Worm (Caenorhabditis elegans) whole organism, L3 larva: ENCODE data around the gene T08G5.2.

Experiments used
- R02D3.7 ChIP-seq: fragments of 150-350 bp; optimal IDR thresholded peaks from 2 replicates; lab custom pipeline; 2014; ENCODE audit warnings: missing biosample characterization, missing genetic modification characterization
- ZK546.5 ChIP-seq: sonication (generic microtip); optimal IDR thresholded peaks from 2 replicates; lab custom pipeline; 2017; ENCODE audit warnings: missing biosample characterization, missing genetic modification characterization
- aly-2 ChIP-seq: fragments of 150-350 bp; optimal IDR thresholded peaks from 2 replicates; lab custom pipeline; 2014; ENCODE audit warnings: missing biosample characterization, missing genetic modification characterization
- ama-1 ChIP-seq: fragments of 150-350 bp; optimal IDR thresholded peaks from 2 replicates; lab custom pipeline; 2018
- ceh-16 ChIP-seq: sonication (generic microtip); optimal IDR thresholded peaks from 2 replicates; lab custom pipeline; 2017; ENCODE audit warnings: missing biosample characterization, missing genetic modification characterization
- ceh-9 ChIP-seq: sonication (generic microtip); optimal IDR thresholded peaks from 2 replicates; lab custom pipeline; 2018; ENCODE audit warnings: missing biosample characterization, missing genetic modification characterization
- egl-5 ChIP-seq: fragments of 150-350 bp; optimal IDR thresholded peaks from 2 replicates; lab custom pipeline; 2017; ENCODE audit warnings: missing biosample characterization, missing genetic modification reagents, missing genetic modification characterization, inconsistent platforms
- elt-2 ChIP-seq: sonication (generic microtip); optimal IDR thresholded peaks from 2 replicates; lab custom pipeline; 2016; ENCODE audit warnings: missing genetic modification reagents, mild to moderate bottlenecking, missing genetic modification characterization, missing compliant biosample characterization
- eor-1 ChIP-seq, 2 experiments: fragments of 150-350 bp; optimal IDR thresholded peaks; 2 replicates each; lab custom pipeline; 2014 to 2018; ENCODE audit warnings: missing biosample characterization in 2 of 2, missing genetic modification characterization in 2 of 2
- fkh-10 ChIP-seq: sonication (generic microtip); optimal IDR thresholded peaks from 2 replicates; lab custom pipeline; 2017; ENCODE audit warnings: missing biosample characterization, missing genetic modification reagents, missing genetic modification characterization
- fos-1 ChIP-seq: fragments of 150-350 bp; optimal IDR thresholded peaks from 2 replicates; lab custom pipeline; 2014; ENCODE audit warnings: missing biosample characterization, missing genetic modification characterization
- hmg-11 ChIP-seq: sonication (generic microtip); optimal IDR thresholded peaks from 2 replicates; lab custom pipeline; 2016; ENCODE audit warnings: missing genetic modification characterization, missing compliant biosample characterization
- jun-1 ChIP-seq: fragments of 150-350 bp; optimal IDR thresholded peaks from 2 replicates; lab custom pipeline; 2014; ENCODE audit warnings: missing biosample characterization, missing genetic modification reagents, missing genetic modification characterization
- lin-39 ChIP-seq: fragments of 150-350 bp; optimal IDR thresholded peaks from 2 replicates; lab custom pipeline; 2018; ENCODE audit warnings: missing biosample characterization, missing genetic modification reagents, missing genetic modification characterization
- lsy-12 ChIP-seq: sonication (generic microtip); optimal IDR thresholded peaks from 2 replicates; lab custom pipeline; 2016; ENCODE audit warnings: mild to moderate bottlenecking, missing genetic modification characterization, missing compliant biosample characterization
- mdl-1 ChIP-seq: fragments of 150-350 bp; optimal IDR thresholded peaks from 2 replicates; lab custom pipeline; 2014; ENCODE audit warnings: missing biosample characterization, missing genetic modification characterization
- nfya-1 ChIP-seq: sonication (generic microtip); optimal IDR thresholded peaks from 2 replicates; lab custom pipeline; 2017; ENCODE audit warnings: missing genetic modification characterization, mild to moderate bottlenecking, missing compliant biosample characterization, antibody characterized with exemption, moderate library complexity; ENCODE audit not compliant: insufficient read depth
- nhr-11 ChIP-seq: fragments of 150-350 bp; optimal IDR thresholded peaks from 2 replicates; lab custom pipeline; 2014; ENCODE audit warnings: missing biosample characterization, missing genetic modification characterization
- nhr-12 ChIP-seq: fragments of 150-350 bp; optimal IDR thresholded peaks from 2 replicates; lab custom pipeline; 2014; ENCODE audit warnings: missing biosample characterization, missing genetic modification characterization
- nhr-23 ChIP-seq: fragments of 150-350 bp; optimal IDR thresholded peaks from 2 replicates; lab custom pipeline; 2014; ENCODE audit warnings: missing biosample characterization, missing genetic modification reagents, missing genetic modification characterization
- nhr-237 ChIP-seq: fragments of 150-350 bp; optimal IDR thresholded peaks from 2 replicates; lab custom pipeline; 2014; ENCODE audit warnings: missing biosample characterization, missing genetic modification characterization
- nhr-25 ChIP-seq: sonication (generic microtip); optimal IDR thresholded peaks from 2 replicates; lab custom pipeline; 2017; ENCODE audit warnings: missing biosample characterization, missing genetic modification characterization
- nhr-28 ChIP-seq: fragments of 150-350 bp; optimal IDR thresholded peaks from 2 replicates; lab custom pipeline; 2014; ENCODE audit warnings: missing biosample characterization, missing genetic modification characterization
- nhr-43 ChIP-seq: sonication (generic microtip); optimal IDR thresholded peaks from 2 replicates; lab custom pipeline; 2016; ENCODE audit warnings: mild to moderate bottlenecking, missing genetic modification characterization, missing compliant biosample characterization; ENCODE audit not compliant: poor library complexity, severe bottlenecking
- nhr-67 ChIP-seq: fragments of 150-350 bp; optimal IDR thresholded peaks from 2 replicates; lab custom pipeline; 2014; ENCODE audit warnings: missing biosample characterization, missing genetic modification characterization
- nhr-77 ChIP-seq: fragments of 150-350 bp; optimal IDR thresholded peaks from 2 replicates; lab custom pipeline; 2014; ENCODE audit warnings: missing biosample characterization, missing genetic modification characterization
- pha-4 ChIP-seq: fragments of 150-350 bp; optimal IDR thresholded peaks from 2 replicates; lab custom pipeline; 2014; ENCODE audit warnings: missing biosample characterization, missing genetic modification reagents, missing genetic modification characterization
- pqm-1 ChIP-seq: fragments of 150-350 bp; optimal IDR thresholded peaks from 2 replicates; lab custom pipeline; 2017; ENCODE audit warnings: missing biosample characterization, missing genetic modification characterization, inconsistent platforms
- sea-2 ChIP-seq: fragments of 150-350 bp; sonication (generic microtip); optimal IDR thresholded peaks from 4 replicates; lab custom pipeline; 2014; ENCODE audit warnings: missing biosample characterization, missing genetic modification reagents, missing genetic modification characterization
- skn-1 ChIP-seq: fragments of 150-350 bp; optimal IDR thresholded peaks from 2 replicates; lab custom pipeline; 2014; ENCODE audit warnings: missing biosample characterization, missing genetic modification characterization
- snpc-4 ChIP-seq: fragments of 150-350 bp; optimal IDR thresholded peaks from 2 replicates; lab custom pipeline; 2014; ENCODE audit warnings: missing biosample characterization, missing genetic modification characterization
- tbx-2 ChIP-seq: sonication (generic microtip); optimal IDR thresholded peaks from 2 replicates; lab custom pipeline; 2016; ENCODE audit warnings: mild to moderate bottlenecking, missing genetic modification characterization, missing compliant biosample characterization
- unc-39 ChIP-seq: sonication (generic microtip); optimal IDR thresholded peaks from 4 replicates; lab custom pipeline; 2017; ENCODE audit warnings: missing biosample characterization, missing genetic modification characterization
- unc-62 ChIP-seq: fragments of 150-350 bp; sonication (generic microtip); optimal IDR thresholded peaks from 4 replicates; lab custom pipeline; 2014; ENCODE audit warnings: missing biosample characterization, missing genetic modification reagents, missing genetic modification characterization
- ztf-11 ChIP-seq: fragments of 150-350 bp; optimal IDR thresholded peaks from 2 replicates; lab custom pipeline; 2014; ENCODE audit warnings: missing biosample characterization, missing genetic modification characterization

Gene T08G5.2

ce11 chrV:14027384-14027783 lies 1.3 kb upstream of the T08G5.2 start, which contains the start of gene T08G5.3:
T08G5.3 (minus strand) TSS chrV:14027484.
- no peak for TF ChIP-seq fos-1
- no peak for TF ChIP-seq R02D3.7 (tag; lab: Kevin White, UChicago)

DNA sequence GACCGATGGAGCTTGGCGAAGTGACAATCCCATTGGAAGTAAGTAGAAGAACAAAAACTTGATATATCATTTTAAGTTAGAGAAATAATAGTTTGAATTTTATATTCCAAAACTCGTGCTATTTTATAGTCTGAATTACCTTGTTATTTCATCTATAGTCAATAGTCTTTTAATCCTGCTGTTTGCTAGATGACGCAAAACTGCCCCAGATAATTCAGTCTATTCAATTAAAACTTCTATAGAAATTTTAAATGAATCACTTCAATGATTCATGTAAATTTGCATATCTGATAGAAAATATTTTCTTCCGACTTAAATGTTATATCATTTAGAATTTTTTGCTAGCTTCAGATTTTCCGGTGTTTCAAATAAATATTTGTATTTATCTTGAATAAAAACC lies 3.0 kb downstream of the T08G5.2 start, which contains the start of gene T08G5.15:
Gene T08G5.15, minus strand, starts transcription at position 101 of the 400 bp plus-strand sequence.
- no peak for TF ChIP-seq nhr-23 (tag; lab: Kevin White, UChicago)
- TF ChIP-seq ZK546.5, result no peak
- TF ChIP-seq ceh-9 (tag; lab: Kevin White, UChicago), result no peak
- no peak for TF ChIP-seq nhr-43 (tag; lab: Kevin White, UChicago)
- TF ChIP-seq snpc-4 (tag; lab: Kevin White, UChicago), result no peak
- no peak for TF ChIP-seq nhr-28
- no peak for TF ChIP-seq mdl-1 (tag; lab: Kevin White, UChicago)
- no peak for TF ChIP-seq skn-1 (tag; lab: Kevin White, UChicago)
- TF ChIP-seq nhr-237, result no peak
- TF ChIP-seq pha-4, result no peak
- TF ChIP-seq unc-62 (GFP tag; lab: Kevin White, UChicago), result no peak
- TF ChIP-seq nhr-11 (tag; lab: Kevin White, UChicago), result no peak
- TF ChIP-seq nhr-77 (tag; lab: Kevin White, UChicago), result no peak
- no peak for TF ChIP-seq ztf-11 (tag; lab: Kevin White, UChicago)
- no peak for TF ChIP-seq pqm-1
- no peak for TF ChIP-seq elt-2 (tag; lab: Kevin White, UChicago)
- TF ChIP-seq sea-2, result no peak
- TF ChIP-seq, all 47 proteins: peak for 0

DNA sequence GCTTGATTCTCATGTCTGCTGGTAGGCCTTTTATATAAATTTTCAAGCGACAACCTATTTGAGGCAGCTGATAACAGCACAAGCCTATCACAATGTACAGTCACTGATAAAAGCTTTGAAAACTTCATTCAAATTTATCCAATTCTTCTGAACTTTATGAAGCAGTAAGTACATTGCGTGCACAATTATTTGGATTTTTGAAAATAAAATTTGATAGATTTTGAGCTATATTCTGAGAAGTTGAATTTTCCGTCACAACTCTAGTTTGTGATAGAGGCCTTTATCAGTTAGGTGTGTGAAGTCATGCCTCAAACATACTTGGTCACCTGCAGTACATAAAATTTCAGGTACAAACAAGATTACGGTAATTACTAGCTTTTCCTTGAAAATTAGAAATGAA lies 7.5 kb downstream of the T08G5.2 start, which contains the start of the genes mtl-2 and T08G5.1:
Gene mtl-2, minus strand, starts transcription at position 34 of the 400 bp plus-strand sequence.
Gene T08G5.1, plus strand, starts transcription at position 127 of the 400 bp plus-strand sequence.
- TF ChIP-seq aly-2 (tag; lab: Kevin White, UChicago) (no peak), lsy-12 (tag; lab: Kevin White, UChicago) (no peak), pqm-1 (peak; percentile 28), lin-39 (no peak), nhr-67 (tag; lab: Kevin White, UChicago) (no peak), elt-2 (tag; lab: Kevin White, UChicago) (peak; percentile 75), nhr-77 (tag; lab: Kevin White, UChicago) (no peak), tbx-2 (tag; lab: Kevin White, UChicago) (no peak)

ce11 chrV:14017476-14017875 lies 8.6 kb downstream of the T08G5.2 start, which contains the start of gene srh-308:
srh-308 (minus strand) TSS chrV:14017576.
- TF ChIP-seq nfya-1 (tag; lab: Kevin White, UChicago), result no peak
- no peak for TF ChIP-seq nhr-12 (tag; lab: Kevin White, UChicago)
- no peak for TF ChIP-seq unc-39
- TF ChIP-seq nhr-28, result no peak
- no peak for TF ChIP-seq nhr-77 (tag; lab: Kevin White, UChicago)
- no peak for TF ChIP-seq ceh-16 (tag; lab: Kevin White, UChicago)
- TF ChIP-seq eor-1 (tag; optimal IDR thresholded peaks at IDR 0.05; lab: Kevin White, UChicago), result no peak
- TF ChIP-seq, all 47 proteins: peak for 0

ce11 chrV:14014395-14014794 lies 11.7 kb downstream of the T08G5.2 start, which contains the start of gene end-3:
end-3 (plus strand) TSS chrV:14014695.
- TF ChIP-seq nhr-25 (no peak), hmg-11 (tag; lab: Kevin White, UChicago) (no peak), jun-1 (no peak), nfya-1 (tag; lab: Kevin White, UChicago) (no peak), nhr-12 (tag; lab: Kevin White, UChicago) (no peak), nhr-67 (tag; lab: Kevin White, UChicago) (no peak), ceh-16 (tag; lab: Kevin White, UChicago) (no peak), skn-1 (tag; lab: Kevin White, UChicago) (no peak), R02D3.7 (tag; lab: Kevin White, UChicago) (no peak), ama-1 (no peak), nhr-11 (tag; lab: Kevin White, UChicago) (no peak), lin-39 (no peak), nhr-23 (tag; lab: Kevin White, UChicago) (no peak), elt-2 (tag; lab: Kevin White, UChicago) (no peak), sea-2 (no peak), eor-1 (tag; optimal IDR thresholded peaks at IDR 0.05; lab: Kevin White, UChicago) (no peak), egl-5 (tag; lab: Kevin White, UChicago) (no peak), fkh-10 (GFP tag; lab: Kevin White, UChicago) (no peak), pqm-1 (no peak)
- TF ChIP-seq, all 47 proteins: peak for 0
